Worm (Caenorhabditis elegans): ENCODE data around the gene cyld-1.
A peak's percentile ranks its signal among the peaks of the same experiment; 100 is the strongest.

Gene cyld-1

DNA sequence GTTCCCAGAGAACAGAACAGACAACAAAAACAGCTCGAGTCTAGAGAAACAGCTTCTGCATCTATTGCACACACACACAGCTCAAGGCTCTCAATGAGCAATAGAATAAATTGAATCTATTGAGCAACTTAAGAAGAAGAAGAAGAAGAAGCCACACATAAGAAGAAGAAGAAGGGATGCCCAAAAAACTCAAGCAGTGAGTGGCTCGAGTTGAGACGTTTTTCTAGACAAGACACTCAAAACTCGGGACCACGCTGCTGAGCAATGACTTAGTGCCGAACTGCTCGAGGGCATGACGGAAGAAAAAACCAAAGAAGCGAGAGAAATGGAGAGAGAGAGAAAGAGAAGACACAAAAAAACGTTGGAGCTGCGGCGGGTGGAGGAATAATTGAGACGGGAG, 5.2 kb downstream of the cyld-1 start:
- no peak for TF ChIP-seq elt-1 (tag; optimal IDR thresholded peaks at IDR 0.05)
- no peak for TF ChIP-seq nhr-23 (tag; optimal IDR thresholded peaks at IDR 0.05)
- no peak for TF ChIP-seq mdl-1 (tag; optimal IDR thresholded peaks at IDR 0.05)
- TF ChIP-seq nhr-6 (tag; optimal IDR thresholded peaks at IDR 0.05): no peak
- no peak for TF ChIP-seq blmp-1 (tag; optimal IDR thresholded peaks at IDR 0.05; ENCODE audit: insufficient read depth)
- no peak for TF ChIP-seq lin-39 (tag; optimal IDR thresholded peaks at IDR 0.05)
- TF ChIP-seq crh-2 (tag; optimal IDR thresholded peaks at IDR 0.05): no peak
- no peak for TF ChIP-seq snpc-4 (tag; optimal IDR thresholded peaks at IDR 0.05)
- no peak for TF ChIP-seq mab-5 (tag; optimal IDR thresholded peaks at IDR 0.05)
- TF ChIP-seq fos-1 (tag; optimal IDR thresholded peaks at IDR 0.05): peak; percentile 16
- no peak for TF ChIP-seq aly-2 (tag; optimal IDR thresholded peaks at IDR 0.05)
- TF ChIP-seq sma-9 (GFP tag; optimal IDR thresholded peaks at IDR 0.05): peak; percentile 8
- TF ChIP-seq sma-9 (tag; optimal IDR thresholded peaks at IDR 0.05): no peak
- TF ChIP-seq nhr-129 (tag; optimal IDR thresholded peaks at IDR 0.05): peak; percentile 78
- TF ChIP-seq nhr-10 (tag; optimal IDR thresholded peaks at IDR 0.05): no peak
- peak; percentile 3 for TF ChIP-seq unc-55 (GFP tag; optimal IDR thresholded peaks at IDR 0.05)
- no peak for TF ChIP-seq lsy-2 (tag; optimal IDR thresholded peaks at IDR 0.05)
- no peak for TF ChIP-seq elt-3 (tag; optimal IDR thresholded peaks at IDR 0.05)
- no peak for TF ChIP-seq nhr-12 (tag; optimal IDR thresholded peaks at IDR 0.05)
- TF ChIP-seq ceh-16 (tag; optimal IDR thresholded peaks at IDR 0.05): no peak
- TF ChIP-seq lin-11 (tag; optimal IDR thresholded peaks at IDR 0.05): no peak
- TF ChIP-seq R02D3.7 (tag; optimal IDR thresholded peaks at IDR 0.05): no peak
- TF ChIP-seq alr-1 (tag; optimal IDR thresholded peaks at IDR 0.05): no peak
- TF ChIP-seq nhr-11 (tag; optimal IDR thresholded peaks at IDR 0.05): no peak
- peak; percentile 16 for TF ChIP-seq ama-1 (optimal IDR thresholded peaks at IDR 0.05)
- no peak for TF ChIP-seq sma-3 (GFP tag; optimal IDR thresholded peaks at IDR 0.05)
- TF ChIP-seq nhr-21 (tag; optimal IDR thresholded peaks at IDR 0.05): no peak
- no peak for TF ChIP-seq ceh-82 (tag; optimal IDR thresholded peaks at IDR 0.05)
- TF ChIP-seq nhr-77 (tag; optimal IDR thresholded peaks at IDR 0.05): no peak
- TF ChIP-seq ztf-4 (tag; optimal IDR thresholded peaks at IDR 0.05): no peak
- no peak for TF ChIP-seq nhr-25 (tag; optimal IDR thresholded peaks at IDR 0.05)
- TF ChIP-seq unc-62 (GFP tag; optimal IDR thresholded peaks at IDR 0.05): no peak
- TF ChIP-seq nhr-237 (tag; optimal IDR thresholded peaks at IDR 0.05): no peak
- no peak for TF ChIP-seq F13H6.1 (tag; optimal IDR thresholded peaks at IDR 0.05)
- no peak for TF ChIP-seq zag-1 (tag; optimal IDR thresholded peaks at IDR 0.05)
- TF ChIP-seq unc-39 (tag; optimal IDR thresholded peaks at IDR 0.05): no peak
- no peak for TF ChIP-seq gmeb-1 (tag; optimal IDR thresholded peaks at IDR 0.05)
- TF ChIP-seq Y55F3AM.14 (GFP tag; optimal IDR thresholded peaks at IDR 0.05): no peak
- peak; percentile 66 for TF ChIP-seq C34F6.9 (tag; optimal IDR thresholded peaks at IDR 0.05)
- no peak for TF ChIP-seq peb-1 (tag; optimal IDR thresholded peaks at IDR 0.05)
- no peak for TF ChIP-seq ztf-11 (tag; optimal IDR thresholded peaks at IDR 0.05)
- no peak for TF ChIP-seq egl-27 (tag; optimal IDR thresholded peaks at IDR 0.05)
- TF ChIP-seq lin-13 (GFP tag; optimal IDR thresholded peaks at IDR 0.05): no peak
- TF ChIP-seq ztf-1 (GFP tag; conservative IDR thresholded peaks at IDR 0.05): no peak
- no peak for TF ChIP-seq skn-1 (tag; optimal IDR thresholded peaks at IDR 0.05)
- TF ChIP-seq mbf-1 (tag; optimal IDR thresholded peaks at IDR 0.05): no peak
- no peak for TF ChIP-seq dmd-4 (tag; optimal IDR thresholded peaks at IDR 0.05)
- TF ChIP-seq sem-4 (tag; optimal IDR thresholded peaks at IDR 0.05): no peak
- TF ChIP-seq ZK546.5 (tag; optimal IDR thresholded peaks at IDR 0.05): no peak
